Fruit fly (Drosophila melanogaster) whole organism, wandering third instar larva: ENCODE data around the gene cad.

ENCODE experiments used
- dl ChIP-seq, 2 experiments: fragments of 175-275, 200-275 bp in 1 of 2; fragments of 200-275 bp in 1 of 2; sonication (Bioruptor generic); optimal IDR thresholded peaks; lab custom pipeline; 2018; ENCODE audit warnings: mild to moderate bottlenecking in 2 of 2, missing biosample characterization in 2 of 2, missing genetic modification characterization in 2 of 2, moderate library complexity in 2 of 2; ENCODE audit not compliant: partially characterized antibody in 2 of 2, insufficient read depth in 1 of 2
- dsf ChIP-seq: sonication (Bioruptor generic); optimal IDR thresholded peaks from 2 replicates; lab custom pipeline; 2016; ENCODE audit warnings: missing biosample characterization, missing genetic modification characterization, borderline replicate concordance
- h ChIP-seq: fragments of 200-800 bp; sonication (Bioruptor generic); optimal IDR thresholded peaks from 3 replicates; lab custom pipeline; 2016; ENCODE audit warnings: missing biosample characterization, mild to moderate bottlenecking, missing genetic modification characterization
- jim ChIP-seq: fragments of 175-275, 200-325 bp; sonication (Bioruptor generic); optimal IDR thresholded peaks from 2 replicates; lab custom pipeline; 2016; ENCODE audit warnings: missing biosample characterization, mild to moderate bottlenecking, missing genetic modification characterization
- sage ChIP-seq: fragments of 200-800 bp; sonication (Bioruptor generic); optimal IDR thresholded peaks from 2 replicates; lab custom pipeline; 2016; ENCODE audit warnings: missing biosample characterization, mild to moderate bottlenecking, missing genetic modification characterization

dm6 chr2L:20724024-20724423 is 46.5 kb upstream of the cad start:
- TF ChIP-seq dl (GFP tag; optimal IDR thresholded peaks at IDR 0.05; lab: Kevin White, UChicago; ENCODE audit: insufficient read depth in 1 of 2, partially characterized antibody in 2 of 2) (no peak), jim (GFP tag; lab: Kevin White, UChicago) (no peak), h (no peak), dsf (GFP tag; lab: Kevin White, UChicago) (no peak), sage (GFP tag; lab: Kevin White, UChicago) (no peak)
